Fruit fly (Drosophila melanogaster) whole organism, embryonic: ENCODE measurements around the gene Fdx1.

ENCODE experiments used
- ATbp ChIP-seq: fragments of 200-800 bp; sonication (Bioruptor generic); optimal IDR thresholded peaks from 2 replicates; lab custom pipeline; 2017; ENCODE audit warnings: missing biosample characterization, mild to moderate bottlenecking, missing genetic modification characterization, missing genetic modification reagents
- Antp ChIP-seq: fragments of 200-800 bp; sonication (Bioruptor generic); optimal IDR thresholded peaks from 3 replicates; lab custom pipeline; 2016; ENCODE audit warnings: missing biosample characterization, missing genetic modification characterization
- Asciz ChIP-seq: fragments of 200-800 bp; sonication (Bioruptor generic); optimal IDR thresholded peaks from 2 replicates; lab custom pipeline; 2017; ENCODE audit warnings: missing biosample characterization, mild to moderate bottlenecking, missing genetic modification characterization, missing genetic modification reagents
- CG10565 ChIP-seq: fragments of 200-800 bp; sonication (Bioruptor generic); optimal IDR thresholded peaks from 3 replicates; lab custom pipeline; 2016; ENCODE audit warnings: missing biosample characterization, mild to moderate bottlenecking, missing genetic modification characterization
- CG11695 ChIP-seq: fragments of 200-800 bp; sonication (Bioruptor generic); IDR thresholded peaks from 3 replicates; pipeline ENCODE4 v1.3.6; 2022; ENCODE audit warnings: missing biosample characterization, missing genetic modification characterization
- CG12744 ChIP-seq: fragments of 200-800 bp; sonication (Bioruptor generic); optimal IDR thresholded peaks from 2 replicates; lab custom pipeline; 2016; ENCODE audit warnings: missing biosample characterization, missing genetic modification characterization
- CG13287 ChIP-seq: fragments of 200-800 bp; sonication (Bioruptor generic); IDR thresholded peaks from 2 replicates; pipeline ENCODE4 v1.3.6; 2022; ENCODE audit warnings: missing biosample characterization, missing genetic modification characterization; ENCODE audit not compliant: partially characterized antibody
- CG14860 ChIP-seq: fragments of 200-800 bp; sonication (Bioruptor generic); IDR thresholded peaks from 3 replicates; pipeline ENCODE4 v1.3.6; 2022; ENCODE audit warnings: missing biosample characterization, missing genetic modification characterization; ENCODE audit not compliant: partially characterized antibody
- CG1603 ChIP-seq: fragments of 200-800 bp; sonication (Bioruptor generic); optimal IDR thresholded peaks from 2 replicates; lab custom pipeline; 2019; ENCODE audit warnings: missing biosample characterization, mild to moderate bottlenecking, missing genetic modification characterization, moderate library complexity
- CG17568 ChIP-seq: fragments of 200-800 bp; sonication (Bioruptor generic); optimal IDR thresholded peaks from 2 replicates; lab custom pipeline; 2018; ENCODE audit warnings: missing biosample characterization, mild to moderate bottlenecking, missing genetic modification characterization, moderate library complexity
- CG17912 ChIP-seq: fragments of 200-800 bp; sonication (Bioruptor generic); optimal IDR thresholded peaks from 2 replicates; lab custom pipeline; 2018; ENCODE audit warnings: missing biosample characterization, mild to moderate bottlenecking, missing genetic modification characterization
- CG18599 ChIP-seq: fragments of 200-800 bp; sonication (Bioruptor generic); optimal IDR thresholded peaks from 3 replicates; lab custom pipeline; 2017; ENCODE audit warnings: missing biosample characterization, missing genetic modification characterization, mild to moderate bottlenecking, moderate library complexity, missing genetic modification reagents
- CG2129 ChIP-seq: fragments of 200-800 bp; sonication (Bioruptor generic); IDR thresholded peaks from 2 replicates; pipeline ENCODE4 v1.3.6; 2022; ENCODE audit warnings: missing biosample characterization, missing genetic modification characterization; ENCODE audit not compliant: partially characterized antibody
- CG30403 ChIP-seq: fragments of 200-800 bp; sonication (Bioruptor generic); optimal IDR thresholded peaks from 3 replicates; lab custom pipeline; 2016; ENCODE audit warnings: missing biosample characterization, missing genetic modification characterization
- CG31365 ChIP-seq: fragments of 200-800 bp; sonication (Bioruptor generic); optimal IDR thresholded peaks from 2 replicates; lab custom pipeline; 2018; ENCODE audit warnings: missing biosample characterization, mild to moderate bottlenecking, missing genetic modification characterization
- CG31441 ChIP-seq: fragments of 200-800 bp; sonication (Bioruptor generic); IDR thresholded peaks from 2 replicates; pipeline ENCODE4 v1.3.6; 2022; ENCODE audit warnings: missing biosample characterization, missing genetic modification characterization
- CG32772 ChIP-seq: fragments of 200-800 bp; sonication (Bioruptor generic); IDR thresholded peaks from 2 replicates; pipeline ENCODE4 v1.3.6; 2022; ENCODE audit warnings: missing biosample characterization, missing genetic modification characterization
- CG3838 ChIP-seq: fragments of 200-800 bp; sonication (Bioruptor generic); optimal IDR thresholded peaks from 3 replicates; lab custom pipeline; 2016; ENCODE audit warnings: missing biosample characterization, missing genetic modification characterization
- CG4707 ChIP-seq: fragments of 200-800 bp; sonication (Bioruptor generic); optimal IDR thresholded peaks from 2 replicates; lab custom pipeline; 2018; ENCODE audit warnings: missing biosample characterization, mild to moderate bottlenecking, missing genetic modification characterization, moderate library complexity
- CG4730 ChIP-seq: fragments of 200-800 bp; sonication (Bioruptor generic); IDR thresholded peaks from 2 replicates; pipeline ENCODE4 v1.3.6; 2022; ENCODE audit warnings: missing biosample characterization, missing genetic modification characterization
- CG4854 ChIP-seq: fragments of 200-800 bp; sonication (Bioruptor generic); optimal IDR thresholded peaks from 2 replicates; lab custom pipeline; 2016; ENCODE audit warnings: missing biosample characterization, missing genetic modification characterization, inconsistent platforms
- CG6683 ChIP-seq: fragments of 200-800 bp; sonication (Bioruptor generic); optimal IDR thresholded peaks from 2 replicates; lab custom pipeline; 2017; ENCODE audit warnings: missing biosample characterization, mild to moderate bottlenecking, missing genetic modification characterization, missing genetic modification reagents
- CG6813 ChIP-seq: fragments of 200-800 bp; sonication (Bioruptor generic); optimal IDR thresholded peaks from 2 replicates; lab custom pipeline; 2017; ENCODE audit warnings: missing biosample characterization, missing genetic modification characterization, mild to moderate bottlenecking, moderate library complexity, missing genetic modification reagents
- CG8290 ChIP-seq, 3 experiments: fragments of 200-800 bp; sonication (Bioruptor generic); optimal IDR thresholded peaks; 2 replicates each; lab custom pipeline; 2016 to 2019; ENCODE audit warnings: missing biosample characterization in 3 of 3, missing genetic modification characterization in 3 of 3, mild to moderate bottlenecking in 2 of 3, moderate library complexity in 1 of 3
- CG8478 ChIP-seq: fragments of >200 bp; optimal IDR thresholded peaks from 2 replicates; lab custom pipeline; 2018
- CG8765 ChIP-seq: fragments of 200-800 bp; sonication (Bioruptor generic); IDR thresholded peaks from 2 replicates; pipeline ENCODE4 v1.3.6; 2022; ENCODE audit warnings: missing biosample characterization, missing genetic modification characterization
- CrebB ChIP-seq: fragments of 200-800 bp; sonication (Bioruptor generic); optimal IDR thresholded peaks from 3 replicates; lab custom pipeline; 2018; ENCODE audit warnings: missing biosample characterization, mild to moderate bottlenecking, missing genetic modification characterization
- Elba2 ChIP-seq: fragments of 200-800 bp; sonication (Bioruptor generic); optimal IDR thresholded peaks from 3 replicates; lab custom pipeline; 2016; ENCODE audit warnings: missing biosample characterization, missing genetic modification characterization
- Ets65A ChIP-seq: fragments of 200-800 bp; sonication (Bioruptor generic); peaks from one replicate; lab custom pipeline; 2016; ENCODE audit warnings: missing biosample characterization, missing genetic modification characterization
- Fer3 ChIP-seq: fragments of 200-800 bp; sonication (Bioruptor generic); optimal IDR thresholded peaks from 2 replicates; lab custom pipeline; 2018; ENCODE audit warnings: missing biosample characterization, mild to moderate bottlenecking, missing genetic modification characterization, moderate library complexity
- Hey ChIP-seq: fragments of 200-800 bp; sonication (Bioruptor generic); optimal IDR thresholded peaks from 3 replicates; lab custom pipeline; 2018; ENCODE audit warnings: missing biosample characterization, mild to moderate bottlenecking, missing genetic modification characterization
- Ptx1 ChIP-seq: fragments of 200-800 bp; sonication (Bioruptor generic); IDR thresholded peaks from 2 replicates; pipeline ENCODE4 v1.3.6; 2022; ENCODE audit warnings: missing biosample characterization, missing genetic modification characterization
- bbx ChIP-seq: fragments of 200-800 bp; sonication (Bioruptor generic); IDR thresholded peaks from 2 replicates; pipeline ENCODE4 v1.3.6; 2022; ENCODE audit warnings: missing biosample characterization, missing genetic modification characterization; ENCODE audit not compliant: partially characterized antibody
- croc ChIP-seq: fragments of 200-800 bp; sonication (Bioruptor generic); conservative IDR thresholded peaks from 3 replicates; pipeline ENCODE4 v1.3.6; 2022; ENCODE audit warnings: missing biosample characterization, missing genetic modification characterization
- dm ChIP-seq: fragments of 200-800 bp; sonication (Bioruptor generic); optimal IDR thresholded peaks from 3 replicates; lab custom pipeline; 2016; ENCODE audit warnings: missing biosample characterization, missing genetic modification characterization
- esg ChIP-seq: fragments of 200-800 bp; sonication (Bioruptor generic); conservative IDR thresholded peaks from 2 replicates; pipeline ENCODE4 v1.3.6; 2022; ENCODE audit warnings: missing biosample characterization, missing genetic modification characterization
- ewg ChIP-seq: fragments of 200-800 bp; sonication (Bioruptor generic); optimal IDR thresholded peaks from 3 replicates; lab custom pipeline; 2017; ENCODE audit warnings: mild to moderate bottlenecking, missing biosample characterization, missing genetic modification reagents, missing genetic modification characterization
- gro ChIP-seq: fragments of 200-800 bp; sonication (Bioruptor generic); optimal IDR thresholded peaks from 2 replicates; lab custom pipeline; 2016; ENCODE audit warnings: missing biosample characterization, missing genetic modification characterization
- ham ChIP-seq: fragments of 200-800 bp; sonication (Bioruptor generic); IDR thresholded peaks from 2 replicates; pipeline ENCODE4 v1.3.6; 2022; ENCODE audit warnings: missing biosample characterization, missing genetic modification characterization
- otp ChIP-seq: fragments of 200-800 bp; sonication (Bioruptor generic); IDR thresholded peaks from 3 replicates; pipeline ENCODE4, ENCODE4 v1.3.6; 2022; ENCODE audit warnings: missing biosample characterization, missing genetic modification characterization
- p53 ChIP-seq: fragments of 200-800 bp; sonication (Bioruptor generic); optimal IDR thresholded peaks from 2 replicates; lab custom pipeline; 2016; ENCODE audit warnings: missing biosample characterization, missing genetic modification characterization
- pan ChIP-seq, 4 experiments: fragments of >200 bp in 3 of 4; fragments of 200-800 bp in 1 of 4; sonication (Bioruptor generic) in 1 of 4; optimal IDR thresholded peaks in 3 of 4; IDR thresholded peaks in 1 of 4; 2 replicates each; pipeline versions ENCODE4 v1.3.6 to Lab custom; 2017 to 2022; ENCODE audit warnings: missing biosample characterization in 2 of 4, missing genetic modification characterization in 2 of 4, mixed read lengths in 1 of 4
- rib ChIP-seq: fragments of 200-800 bp; sonication (Bioruptor generic); IDR thresholded peaks from 2 replicates; pipeline ENCODE4 v1.3.6; 2022; ENCODE audit warnings: missing biosample characterization, missing genetic modification characterization
- ro ChIP-seq: fragments of 200-800 bp; sonication (Bioruptor generic); IDR thresholded peaks from 2 replicates; pipeline ENCODE4 v1.3.6; 2022; ENCODE audit warnings: missing biosample characterization, missing genetic modification characterization
- sug ChIP-seq: fragments of 200-800 bp; optimal IDR thresholded peaks from 2 replicates; lab custom pipeline; 2019; ENCODE audit warnings: missing biosample characterization, mild to moderate bottlenecking, missing genetic modification characterization, moderate library complexity
- vnd ChIP-seq: fragments of 200-800 bp; sonication (Bioruptor generic); IDR thresholded peaks from 3 replicates; pipeline ENCODE4 v1.3.6; 2022; ENCODE audit warnings: missing biosample characterization, missing genetic modification characterization; ENCODE audit not compliant: partially characterized antibody
- yki ChIP-seq: fragments of >200 bp; optimal IDR thresholded peaks from 3 replicates; lab custom pipeline; 2018

Fdx1 gene

dm6 chr3L:9377198-9378035 lies 6.4 kb upstream of the Fdx1 start, which contains the start of gene Hsp26 (continued):
- peak; percentile 86 for TF ChIP-seq Antp (GFP tag; lab: Kevin White, UChicago)
- no peak for TF ChIP-seq ham
- peak; percentile 26 for TF ChIP-seq CG31365 (tag; lab: Kevin White, UChicago)
- no peak for TF ChIP-seq Elba2 (GFP tag; lab: Kevin White, UChicago)
- peak; percentile 88 for TF ChIP-seq CG31441
- no peak for TF ChIP-seq pan (optimal IDR thresholded peaks at IDR 0.05; lab: Kevin White, UChicago)
- TF ChIP-seq pan (GFP tag; optimal IDR thresholded peaks at IDR 0.05 in 1 of 2, IDR thresholded peaks at IDR 0.05 in 1 of 2) = peak in 1 of 2 experiments; percentile 89
- peak; percentile 90 for TF ChIP-seq CG11695
- peak; percentile 78 for TF ChIP-seq CG6813 (GFP tag; lab: Kevin White, UChicago)
- no peak; the same call in 1 of the 2 replicates for TF ChIP-seq bbx
- peak; percentile 22; the same call in 1 of the 2 replicates for TF ChIP-seq CG8765 (GFP tag; lab: Robert Waterston, UW)
- TF ChIP-seq CG17912 (GFP tag; lab: Kevin White, UChicago) = no peak
- peak; percentile 34 for TF ChIP-seq CG3838 (GFP tag; lab: Kevin White, UChicago)
- peak; percentile 61 for TF ChIP-seq CG1603 (tag; lab: Kevin White, UChicago)
- TF ChIP-seq CG18599 (GFP tag; lab: Kevin White, UChicago) = peak; percentile 84
- TF ChIP-seq sug = peak; percentile 53
- TF ChIP-seq CG8478 (lab: Kevin White, UChicago) = no peak
- no peak for TF ChIP-seq CG10565
- TF ChIP-seq CG12744 (GFP tag; lab: Kevin White, UChicago) = peak; percentile 58
- peak; percentile 75; the same call in 2 of the 3 replicates for TF ChIP-seq otp (GFP tag; lab: Robert Waterston, UW)
- TF ChIP-seq CG32772 = peak; percentile 71
- TF ChIP-seq CG4730 (GFP tag; lab: Robert Waterston, UW) = peak; percentile 65
- no peak for TF ChIP-seq CG14860 (GFP tag; lab: Robert Waterston, UW)
- peak; percentile 75 for TF ChIP-seq rib (GFP tag; lab: Robert Waterston, UW)
- peak; percentile 55; the same call in 2 of the 3 replicates for TF ChIP-seq croc (GFP tag; lab: Robert Waterston, UW)
- TF ChIP-seq dm (GFP tag; lab: Kevin White, UChicago) = peak; percentile 64
- peak; percentile 63 for TF ChIP-seq p53 (GFP tag; lab: Kevin White, UChicago)
- peak; percentile 89 for TF ChIP-seq CG30403
- TF ChIP-seq CG4854 (GFP tag; lab: Kevin White, UChicago) = peak; percentile 58
- TF ChIP-seq ro (GFP tag; lab: Robert Waterston, UW) = peak; percentile 46; the same call in 1 of the 2 replicates
- peak; percentile 91 for TF ChIP-seq Ets65A (GFP tag; lab: Kevin White, UChicago)
- peak; percentile 87 for TF ChIP-seq Ptx1 (GFP tag; lab: Robert Waterston, UW)
- TF ChIP-seq CrebB (tag; lab: Kevin White, UChicago) = peak; percentile 71
- peak; percentile 77 for TF ChIP-seq esg (GFP tag; lab: Robert Waterston, UW)
- peak; percentile 72 for TF ChIP-seq CG8290 (GFP tag; optimal IDR thresholded peaks at IDR 0.05; lab: Kevin White, UChicago)
- peak in 1 of 2 experiments; percentile 24 for TF ChIP-seq CG8290 (tag; optimal IDR thresholded peaks at IDR 0.05; lab: Kevin White, UChicago)
- TF ChIP-seq yki (lab: Kevin White, UChicago) = peak; percentile 10
- TF ChIP-seq CG13287 = no peak; the same call in 1 of the 2 replicates
- no peak for TF ChIP-seq Hey (tag; lab: Kevin White, UChicago)
- TF ChIP-seq CG2129 = no peak
- no peak for TF ChIP-seq vnd (GFP tag; lab: Robert Waterston, UW)
- TF ChIP-seq gro (GFP tag; lab: Kevin White, UChicago) = peak; percentile 80
- TF ChIP-seq Fer3 = peak; percentile 65
- peak; percentile 46 for TF ChIP-seq CG6683 (GFP tag; lab: Kevin White, UChicago)
- peak; percentile 49 for TF ChIP-seq CG4707 (GFP tag; lab: Kevin White, UChicago)
- peak; percentile 74 for TF ChIP-seq Asciz (GFP tag; lab: Kevin White, UChicago)
- TF ChIP-seq ewg (GFP tag; lab: Kevin White, UChicago) = peak; percentile 93
- TF ChIP-seq ATbp (GFP tag; lab: Kevin White, UChicago) = peak; percentile 87
- peak; percentile 84 for TF ChIP-seq CG17568 (GFP tag; lab: Kevin White, UChicago)
